Fruit fly (Drosophila melanogaster): ENCODE results near the gene Antp.

- no peak for TF ChIP-seq CG12605 (GFP tag; IDR thresholded peaks at IDR 0.05)
- no peak for TF ChIP-seq CG8301 (tag; optimal IDR thresholded peaks at IDR 0.05)
- no peak for TF ChIP-seq Ets98B (GFP tag; IDR thresholded peaks at IDR 0.05)
- no peak for TF ChIP-seq CG4496 (GFP tag; IDR thresholded peaks at IDR 0.05)
- no peak for TF ChIP-seq CG15710 (tag; optimal IDR thresholded peaks at IDR 0.05)
- no peak for TF ChIP-seq Pif1A (GFP tag; optimal IDR thresholded peaks at IDR 0.05)
- no peak for TF ChIP-seq CG32121 (GFP tag; IDR thresholded peaks at IDR 0.05)
- TF ChIP-seq Pif1B (GFP tag; optimal IDR thresholded peaks at IDR 0.05): no peak
- no peak for TF ChIP-seq CG9948 (tag; optimal IDR thresholded peaks at IDR 0.05)
- TF ChIP-seq CG34367 (tag; optimal IDR thresholded peaks at IDR 0.05): no peak
- TF ChIP-seq CG10348 (GFP tag; IDR thresholded peaks at IDR 0.05): no peak
- no peak for TF ChIP-seq CG14655 (GFP tag; optimal IDR thresholded peaks at IDR 0.05)
- no peak for TF ChIP-seq fd96Ca (GFP tag; IDR thresholded peaks at IDR 0.05)
Measured at dm6 chr3R:6869297-6869696, 129.7 kb downstream of the Antp start.

Measured in whole organism, pupa.